Worm (Caenorhabditis elegans) whole organism, L3 larva: ENCODE results near the gene hot-4.

Source experiments
- R02D3.7 ChIP-seq: fragments of 150-350 bp; optimal IDR thresholded peaks from 2 replicates; lab custom pipeline; 2014; ENCODE audit warnings: missing biosample characterization, missing genetic modification characterization
- ZK546.5 ChIP-seq: sonication (generic microtip); optimal IDR thresholded peaks from 2 replicates; lab custom pipeline; 2017; ENCODE audit warnings: missing biosample characterization, missing genetic modification characterization
- aly-2 ChIP-seq: fragments of 150-350 bp; optimal IDR thresholded peaks from 2 replicates; lab custom pipeline; 2014; ENCODE audit warnings: missing biosample characterization, missing genetic modification characterization
- ceh-16 ChIP-seq: sonication (generic microtip); optimal IDR thresholded peaks from 2 replicates; lab custom pipeline; 2017; ENCODE audit warnings: missing biosample characterization, missing genetic modification characterization
- ceh-28 ChIP-seq: fragments of 150-350 bp; optimal IDR thresholded peaks from 2 replicates; lab custom pipeline; 2014; ENCODE audit warnings: missing biosample characterization, missing genetic modification reagents, missing genetic modification characterization
- ceh-82 ChIP-seq: fragments of 150-350 bp; optimal IDR thresholded peaks from 2 replicates; lab custom pipeline; 2014; ENCODE audit warnings: missing biosample characterization, missing genetic modification characterization
- egl-27 ChIP-seq: sonication (generic microtip); optimal IDR thresholded peaks from 4 replicates; lab custom pipeline; 2017; ENCODE audit warnings: missing biosample characterization, missing genetic modification reagents, missing genetic modification characterization
- elt-1 ChIP-seq: fragments of 150-350 bp; optimal IDR thresholded peaks from 2 replicates; lab custom pipeline; 2014; ENCODE audit warnings: missing biosample characterization, missing genetic modification characterization
- elt-2 ChIP-seq: sonication (generic microtip); optimal IDR thresholded peaks from 2 replicates; lab custom pipeline; 2016; ENCODE audit warnings: missing genetic modification reagents, mild to moderate bottlenecking, missing genetic modification characterization, missing compliant biosample characterization
- elt-3 ChIP-seq, 3 experiments: fragments of 150-350 bp in 1 of 3; sonication (generic microtip) in 2 of 3; optimal IDR thresholded peaks; 2 replicates in 2 of 3; 4 replicates in 1 of 3; lab custom pipeline; 2014 to 2017; ENCODE audit warnings: missing biosample characterization in 3 of 3, missing genetic modification characterization in 3 of 3
- eor-1 ChIP-seq, 2 experiments: fragments of 150-350 bp; optimal IDR thresholded peaks; 2 replicates each; lab custom pipeline; 2014 to 2018; ENCODE audit warnings: missing biosample characterization in 2 of 2, missing genetic modification characterization in 2 of 2
- hmg-11 ChIP-seq: sonication (generic microtip); optimal IDR thresholded peaks from 2 replicates; lab custom pipeline; 2016; ENCODE audit warnings: missing genetic modification characterization, missing compliant biosample characterization
- jun-1 ChIP-seq: fragments of 150-350 bp; optimal IDR thresholded peaks from 2 replicates; lab custom pipeline; 2014; ENCODE audit warnings: missing biosample characterization, missing genetic modification reagents, missing genetic modification characterization
- lin-15B ChIP-seq: fragments of 150-350 bp; optimal IDR thresholded peaks from 2 replicates; lab custom pipeline; 2014; ENCODE audit warnings: missing biosample characterization, missing genetic modification characterization
- lin-39 ChIP-seq: fragments of 150-350 bp; optimal IDR thresholded peaks from 2 replicates; lab custom pipeline; 2018; ENCODE audit warnings: missing biosample characterization, missing genetic modification reagents, missing genetic modification characterization
- lsy-12 ChIP-seq: sonication (generic microtip); optimal IDR thresholded peaks from 2 replicates; lab custom pipeline; 2016; ENCODE audit warnings: mild to moderate bottlenecking, missing genetic modification characterization, missing compliant biosample characterization
- nfya-1 ChIP-seq: sonication (generic microtip); optimal IDR thresholded peaks from 2 replicates; lab custom pipeline; 2017; ENCODE audit warnings: missing genetic modification characterization, mild to moderate bottlenecking, missing compliant biosample characterization, antibody characterized with exemption, moderate library complexity; ENCODE audit not compliant: insufficient read depth
- nhr-11 ChIP-seq: fragments of 150-350 bp; optimal IDR thresholded peaks from 2 replicates; lab custom pipeline; 2014; ENCODE audit warnings: missing biosample characterization, missing genetic modification characterization
- nhr-12 ChIP-seq: fragments of 150-350 bp; optimal IDR thresholded peaks from 2 replicates; lab custom pipeline; 2014; ENCODE audit warnings: missing biosample characterization, missing genetic modification characterization
- nhr-237 ChIP-seq: fragments of 150-350 bp; optimal IDR thresholded peaks from 2 replicates; lab custom pipeline; 2014; ENCODE audit warnings: missing biosample characterization, missing genetic modification characterization
- nhr-25 ChIP-seq: sonication (generic microtip); optimal IDR thresholded peaks from 2 replicates; lab custom pipeline; 2017; ENCODE audit warnings: missing biosample characterization, missing genetic modification characterization
- nhr-28 ChIP-seq: fragments of 150-350 bp; optimal IDR thresholded peaks from 2 replicates; lab custom pipeline; 2014; ENCODE audit warnings: missing biosample characterization, missing genetic modification characterization
- nhr-43 ChIP-seq: sonication (generic microtip); optimal IDR thresholded peaks from 2 replicates; lab custom pipeline; 2016; ENCODE audit warnings: mild to moderate bottlenecking, missing genetic modification characterization, missing compliant biosample characterization; ENCODE audit not compliant: poor library complexity, severe bottlenecking
- nhr-67 ChIP-seq: fragments of 150-350 bp; optimal IDR thresholded peaks from 2 replicates; lab custom pipeline; 2014; ENCODE audit warnings: missing biosample characterization, missing genetic modification characterization
- nhr-77 ChIP-seq: fragments of 150-350 bp; optimal IDR thresholded peaks from 2 replicates; lab custom pipeline; 2014; ENCODE audit warnings: missing biosample characterization, missing genetic modification characterization
- pha-4 ChIP-seq: fragments of 150-350 bp; optimal IDR thresholded peaks from 2 replicates; lab custom pipeline; 2014; ENCODE audit warnings: missing biosample characterization, missing genetic modification reagents, missing genetic modification characterization
- pqm-1 ChIP-seq: fragments of 150-350 bp; optimal IDR thresholded peaks from 2 replicates; lab custom pipeline; 2017; ENCODE audit warnings: missing biosample characterization, missing genetic modification characterization, inconsistent platforms
- sea-2 ChIP-seq: fragments of 150-350 bp; sonication (generic microtip); optimal IDR thresholded peaks from 4 replicates; lab custom pipeline; 2014; ENCODE audit warnings: missing biosample characterization, missing genetic modification reagents, missing genetic modification characterization
- snpc-4 ChIP-seq: fragments of 150-350 bp; optimal IDR thresholded peaks from 2 replicates; lab custom pipeline; 2014; ENCODE audit warnings: missing biosample characterization, missing genetic modification characterization
- unc-62 ChIP-seq: fragments of 150-350 bp; sonication (generic microtip); optimal IDR thresholded peaks from 4 replicates; lab custom pipeline; 2014; ENCODE audit warnings: missing biosample characterization, missing genetic modification reagents, missing genetic modification characterization
- ztf-4 ChIP-seq: fragments of 150-350 bp; optimal IDR thresholded peaks from 2 replicates; lab custom pipeline; 2014; ENCODE audit warnings: missing biosample characterization, missing genetic modification characterization

Gene hot-4

DNA sequence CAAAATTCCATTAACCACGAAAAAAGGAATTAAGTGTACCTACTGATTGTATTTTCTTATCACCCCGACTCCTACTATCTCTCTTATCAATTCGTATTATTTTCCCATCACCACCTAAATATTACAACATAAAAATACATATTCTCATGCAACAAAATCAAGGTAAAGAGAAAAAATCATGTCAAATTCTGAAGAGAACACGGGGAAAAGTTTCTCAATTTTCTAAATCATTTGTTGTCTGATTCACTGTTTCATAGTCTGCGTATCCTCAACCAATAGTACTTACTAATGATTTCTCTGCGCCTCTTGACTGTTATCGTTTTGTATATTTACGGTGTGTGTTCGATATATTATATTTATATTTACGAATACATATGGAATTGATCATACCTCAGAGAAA is 14.7 kb downstream of the hot-4 start:
- TF ChIP-seq elt-2 (tag; lab: Kevin White, UChicago) (peak; percentile 95), nhr-25 (peak; percentile 4), nfya-1 (tag; lab: Kevin White, UChicago) (peak; percentile 14), pqm-1 (peak; percentile 94), pha-4 (tag; lab: Kevin White, UChicago) (peak; percentile 87), jun-1 (tag; lab: Kevin White, UChicago) (peak; percentile 33), ceh-28 (tag; lab: Kevin White, UChicago) (no peak), nhr-77 (tag; lab: Kevin White, UChicago) (no peak), hmg-11 (tag; lab: Kevin White, UChicago) (no peak)

DNA sequence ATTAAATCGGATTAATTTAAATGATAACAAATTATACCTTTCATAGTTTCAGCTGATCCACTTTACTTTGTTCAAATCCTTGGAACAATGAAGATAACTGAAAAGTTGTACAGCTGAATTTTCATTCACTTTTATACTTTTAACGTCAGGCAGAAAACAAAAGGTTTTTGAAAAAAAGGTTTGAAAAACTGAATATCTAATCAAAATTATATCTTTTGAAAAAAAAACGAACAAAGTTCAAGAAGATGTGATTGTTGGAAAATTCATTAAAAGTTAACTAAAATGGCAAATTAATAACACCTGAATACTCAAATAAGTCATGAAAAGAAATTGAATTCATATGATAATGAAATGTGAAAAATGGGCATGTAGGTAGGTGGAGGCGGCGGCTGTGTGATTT is 19.4 kb downstream of the hot-4 start, which contains the start of gene T12A2.21:
TSS of gene T12A2.21 (minus strand) at position 101 of the 400 bp plus-strand sequence.
- TF ChIP-seq jun-1 (tag; lab: Kevin White, UChicago) (no peak), elt-1 (tag; lab: Kevin White, UChicago) (no peak), lin-39 (tag; lab: Kevin White, UChicago) (no peak)

DNA sequence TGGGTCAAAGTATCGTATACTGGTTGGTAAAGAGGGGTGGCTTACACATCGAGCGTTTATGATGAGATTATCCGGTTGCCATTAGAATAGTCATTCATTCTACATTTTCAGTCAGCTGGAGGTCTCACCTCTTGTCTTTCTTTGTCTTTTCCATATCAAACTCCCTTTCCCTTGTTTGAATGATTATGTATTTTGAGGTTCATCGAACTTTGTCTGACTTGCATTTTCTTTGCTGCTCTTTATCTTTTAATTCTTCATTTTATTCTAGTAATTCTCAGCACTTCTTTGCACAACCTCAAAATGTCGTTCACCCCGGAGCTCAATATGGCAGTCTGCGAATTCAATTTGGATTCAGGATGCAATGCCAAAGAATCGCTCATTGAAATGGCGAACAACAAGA is 23.3 kb downstream of the hot-4 start, which contains the start of gene T12A2.3:
TSS of gene T12A2.3 (plus strand) at position 301 of the 400 bp plus-strand sequence.
- TF ChIP-seq nhr-43 (no peak), ceh-16 (tag; lab: Kevin White, UChicago) (no peak), ZK546.5 (tag; lab: Kevin White, UChicago) (no peak), nhr-237 (tag; lab: Kevin White, UChicago) (no peak), nhr-12 (tag; lab: Kevin White, UChicago) (no peak), elt-2 (tag; lab: Kevin White, UChicago) (no peak), nhr-28 (tag; lab: Kevin White, UChicago) (no peak), unc-62 (GFP tag; lab: Kevin White, UChicago) (no peak), sea-2 (GFP tag; lab: Kevin White, UChicago) (no peak)

DNA sequence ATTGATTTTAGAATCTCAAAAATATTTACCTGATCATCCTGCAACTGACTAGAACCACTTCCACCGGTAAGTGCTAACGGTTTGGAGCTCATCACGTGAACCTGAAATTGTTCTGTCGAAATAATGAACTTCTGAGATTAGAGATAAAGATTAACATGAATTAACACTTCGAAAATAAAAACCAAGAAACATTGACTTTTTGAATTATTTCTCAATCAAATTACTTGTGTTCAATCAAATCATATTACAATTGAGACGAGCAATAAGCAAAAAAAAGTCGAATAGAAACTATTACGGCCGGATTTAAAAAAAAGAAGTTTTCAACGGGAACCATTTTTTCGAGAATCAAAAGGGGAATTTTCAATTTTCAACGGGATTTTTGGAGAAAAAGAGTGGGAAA is 28.5 kb downstream of the hot-4 start, which contains the start of gene bcas-2:
TSS of gene bcas-2 (minus strand) at position 101 of the 400 bp plus-strand sequence.
- TF ChIP-seq lsy-12, result no peak
- TF ChIP-seq pqm-1, result no peak
- TF ChIP-seq pha-4 (tag; lab: Kevin White, UChicago), result no peak

DNA sequence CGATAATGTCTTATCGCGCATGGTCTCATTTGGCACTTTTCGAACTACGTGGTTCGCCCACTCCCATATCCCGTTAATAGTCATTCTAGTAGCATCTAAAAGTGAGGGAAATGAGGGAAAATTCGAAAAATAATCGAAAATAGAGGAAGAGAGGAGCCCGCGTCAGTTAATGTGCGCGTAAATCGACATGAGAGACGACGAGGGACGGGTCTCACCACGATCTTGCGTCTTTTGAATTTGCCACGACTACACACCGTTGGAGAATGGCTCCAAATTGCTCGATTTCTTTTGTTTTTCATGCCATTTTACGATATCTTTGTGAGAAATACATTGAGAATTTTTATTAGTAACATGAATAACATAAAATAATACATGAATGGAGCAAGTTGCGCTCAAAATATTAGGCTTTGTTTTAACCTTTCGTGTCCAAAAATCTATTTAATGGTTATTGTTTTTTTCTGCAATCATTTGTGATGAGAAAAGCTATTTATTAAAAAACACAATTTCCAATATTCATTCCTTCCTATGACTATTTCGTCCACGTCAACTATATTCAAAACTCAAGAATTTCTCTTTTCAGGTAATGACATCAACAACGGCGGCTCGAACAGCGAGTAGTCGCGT is 31.0 kb downstream of the hot-4 start, which contains the start of the genes gen-1 and stt-3:
TSS of gene gen-1 (minus strand) at position 95 of the 624 bp plus-strand sequence.
TSS of gene stt-3 (plus strand) at position 574 of the 624 bp plus-strand sequence.
- TF ChIP-seq pqm-1 (no peak), lin-39 (tag; lab: Kevin White, UChicago) (peak; percentile 69), R02D3.7 (tag; lab: Kevin White, UChicago) (peak; percentile 80), elt-2 (tag; lab: Kevin White, UChicago) (peak; percentile 12), pha-4 (tag; lab: Kevin White, UChicago) (no peak), eor-1 (tag; optimal IDR thresholded peaks at IDR 0.05; lab: Kevin White, UChicago) (no peak), lin-15B (tag; lab: Kevin White, UChicago) (peak; percentile 62), egl-27 (tag; lab: Kevin White, UChicago) (no peak)

DNA sequence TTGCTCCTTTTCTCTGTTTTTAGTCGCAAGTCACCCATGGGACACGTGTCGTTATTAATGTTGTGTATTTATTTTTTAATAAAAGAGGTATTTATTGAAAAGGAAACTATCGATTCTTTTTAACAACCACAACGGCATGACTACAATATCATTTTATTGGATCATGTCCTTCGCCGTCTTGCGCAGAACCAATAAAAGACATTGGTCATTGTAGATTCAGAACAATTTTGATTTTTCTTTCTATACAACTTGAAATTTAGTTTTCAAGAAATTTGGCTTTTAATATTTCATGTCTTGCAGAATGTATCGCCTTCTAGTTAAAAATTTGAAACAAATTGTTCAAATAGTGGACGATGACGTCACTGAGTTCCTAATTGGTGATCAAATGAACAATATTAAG is 34.3 kb downstream of the hot-4 start, which contains the start of gene amdh-1:
TSS of gene amdh-1 (plus strand) at position 301 of the 400 bp plus-strand sequence.
- TF ChIP-seq elt-3 (tag; optimal IDR thresholded peaks at IDR 0.05; lab: Kevin White, UChicago) (no peak), ztf-4 (tag; lab: Kevin White, UChicago) (no peak), lin-15B (tag; lab: Kevin White, UChicago) (no peak), nhr-11 (tag; lab: Kevin White, UChicago) (no peak), ceh-82 (tag; lab: Kevin White, UChicago) (no peak), nhr-77 (tag; lab: Kevin White, UChicago) (no peak), nhr-67 (tag; lab: Kevin White, UChicago) (no peak), eor-1 (tag; optimal IDR thresholded peaks at IDR 0.05; lab: Kevin White, UChicago) (no peak), elt-1 (tag; lab: Kevin White, UChicago) (no peak), ZK546.5 (tag; lab: Kevin White, UChicago) (no peak), jun-1 (tag; lab: Kevin White, UChicago) (no peak), lin-39 (tag; lab: Kevin White, UChicago) (no peak), snpc-4 (no peak), aly-2 (no peak)
